Fruit fly (Drosophila melanogaster) whole organism, prepupa: ENCODE data around the gene CG42323.

Experiments used
- Blimp-1 ChIP-seq: fragments of 200-800 bp; sonication (Bioruptor generic); optimal IDR thresholded peaks from 3 replicates; lab custom pipeline; 2017; ENCODE audit warnings: missing biosample characterization, missing genetic modification characterization, mild to moderate bottlenecking, moderate library complexity, missing genetic modification reagents
- CG10631 ChIP-seq: fragments of 200-800 bp; sonication (Bioruptor generic); optimal IDR thresholded peaks from 2 replicates; lab custom pipeline; 2016; ENCODE audit warnings: missing biosample characterization, missing genetic modification characterization
- CG11762 ChIP-seq: fragments of 200-800 bp; sonication (Bioruptor generic); optimal IDR thresholded peaks from 3 replicates; lab custom pipeline; 2016; ENCODE audit warnings: missing biosample characterization, missing genetic modification characterization; ENCODE audit not compliant: insufficient read depth
- CG15336 ChIP-seq: fragments of 200-800 bp; sonication (Bioruptor generic); IDR thresholded peaks from 2 replicates; pipeline ENCODE4 v1.3.6; 2022; ENCODE audit warnings: missing biosample characterization, missing genetic modification characterization
- CG1621 ChIP-seq: fragments of 200-800 bp; sonication (Bioruptor generic); optimal IDR thresholded peaks from 3 replicates; lab custom pipeline; 2018; ENCODE audit warnings: missing biosample characterization, mild to moderate bottlenecking, missing genetic modification characterization
- CG3032 ChIP-seq: fragments of 200-800 bp; optimal IDR thresholded peaks from 2 replicates; lab custom pipeline; 2019; ENCODE audit warnings: missing biosample characterization, mild to moderate bottlenecking, missing genetic modification characterization, moderate library complexity
- CG31627 ChIP-seq: fragments of 200-800 bp; sonication (Bioruptor generic); optimal IDR thresholded peaks from 3 replicates; lab custom pipeline; 2016; ENCODE audit warnings: missing biosample characterization, missing genetic modification characterization
- CG34406 ChIP-seq: fragments of 200-800 bp; sonication (Bioruptor generic); optimal IDR thresholded peaks from 3 replicates; lab custom pipeline; 2016; ENCODE audit warnings: missing biosample characterization, missing genetic modification characterization
- CG3919 ChIP-seq: fragments of 200-800 bp; sonication (Bioruptor generic); optimal IDR thresholded peaks from 3 replicates; lab custom pipeline; 2016; ENCODE audit warnings: missing biosample characterization, missing genetic modification characterization
- CG4318 ChIP-seq: fragments of 200-800 bp; sonication (Bioruptor generic); optimal IDR thresholded peaks from 3 replicates; lab custom pipeline; 2017; ENCODE audit warnings: missing biosample characterization, mild to moderate bottlenecking, missing genetic modification characterization
- CG6163 ChIP-seq: fragments of 200-800 bp; sonication (Bioruptor generic); IDR thresholded peaks from 3 replicates; pipeline ENCODE4 v1.3.6; 2022; ENCODE audit warnings: missing biosample characterization, missing genetic modification characterization
- CG6276 ChIP-seq: fragments of 200-800 bp; sonication (Bioruptor generic); optimal IDR thresholded peaks from 2 replicates; lab custom pipeline; 2017; ENCODE audit warnings: missing biosample characterization, mild to moderate bottlenecking, missing genetic modification characterization
- CG6792 ChIP-seq: fragments of 200-800 bp; sonication (Bioruptor generic); optimal IDR thresholded peaks from 3 replicates; lab custom pipeline; 2016; ENCODE audit warnings: missing biosample characterization, missing genetic modification characterization
- CG7368 ChIP-seq: fragments of 200-800 bp; sonication (Bioruptor generic); optimal IDR thresholded peaks from 3 replicates; lab custom pipeline; 2016; ENCODE audit warnings: missing biosample characterization, missing genetic modification characterization
- CG8119 ChIP-seq: fragments of 200-800 bp; sonication (Bioruptor generic); IDR thresholded peaks from 3 replicates; pipeline ENCODE4 v1.3.6; 2022; ENCODE audit warnings: missing biosample characterization, missing genetic modification characterization
- CG8632 ChIP-seq: fragments of 200-800 bp; sonication (Bioruptor generic); optimal IDR thresholded peaks from 3 replicates; lab custom pipeline; 2016; ENCODE audit warnings: missing biosample characterization, missing genetic modification characterization
- CG9139 ChIP-seq: fragments of 200-800 bp; sonication (Bioruptor generic); optimal IDR thresholded peaks from 3 replicates; lab custom pipeline; 2017; ENCODE audit warnings: missing biosample characterization, mild to moderate bottlenecking, missing genetic modification characterization
- Eip75B ChIP-seq: fragments of 200-800 bp; sonication (Bioruptor generic); optimal IDR thresholded peaks from 3 replicates; lab custom pipeline; 2016; ENCODE audit warnings: missing biosample characterization, missing genetic modification characterization
- Eip78C ChIP-seq: fragments of 200-800 bp; sonication (Bioruptor generic); peaks from one replicate; lab custom pipeline; 2016; ENCODE audit warnings: missing biosample characterization, missing genetic modification characterization
- Eip93F ChIP-seq: fragments of 200-800 bp; sonication (Bioruptor generic); optimal IDR thresholded peaks from 2 replicates; lab custom pipeline; 2016; ENCODE audit warnings: missing biosample characterization, mild to moderate bottlenecking, missing genetic modification characterization
- Ets21C ChIP-seq: fragments of 200-800 bp; sonication (Bioruptor generic); optimal IDR thresholded peaks from 3 replicates; lab custom pipeline; 2016; ENCODE audit warnings: missing biosample characterization, missing genetic modification characterization
- Ets96B ChIP-seq: fragments of 200-800 bp; optimal IDR thresholded peaks from 2 replicates; lab custom pipeline; 2019; ENCODE audit warnings: missing biosample characterization, mild to moderate bottlenecking, missing genetic modification characterization, moderate library complexity
- Gug ChIP-seq: fragments of 200-800 bp; sonication (Bioruptor generic); IDR thresholded peaks from 2 replicates; pipeline ENCODE4 v1.3.6; 2022; ENCODE audit warnings: missing biosample characterization, missing genetic modification characterization
- Hr38 ChIP-seq: sonication (Bioruptor generic); optimal IDR thresholded peaks from 2 replicates; lab custom pipeline; 2016; ENCODE audit warnings: missing biosample characterization, missing genetic modification characterization
- Hr39 ChIP-seq: fragments of 200-800 bp; sonication (Bioruptor generic); optimal IDR thresholded peaks from 2 replicates; lab custom pipeline; 2016; ENCODE audit warnings: missing biosample characterization, missing genetic modification characterization
- Hr4 ChIP-seq: fragments of 200-800 bp; sonication (Bioruptor generic); optimal IDR thresholded peaks from 3 replicates; lab custom pipeline; 2016; ENCODE audit warnings: missing biosample characterization, missing genetic modification characterization
- Met ChIP-seq: fragments of 200-800 bp; sonication (Bioruptor generic); optimal IDR thresholded peaks from 3 replicates; lab custom pipeline; 2016; ENCODE audit warnings: missing biosample characterization, missing genetic modification characterization
- OdsH ChIP-seq: fragments of 200-800 bp; sonication (Bioruptor generic); optimal IDR thresholded peaks from 3 replicates; lab custom pipeline; 2016; ENCODE audit warnings: missing biosample characterization, missing genetic modification characterization
- Smox ChIP-seq: fragments of 200-800 bp; sonication (Bioruptor generic); optimal IDR thresholded peaks from 3 replicates; lab custom pipeline; 2016; ENCODE audit warnings: missing biosample characterization, missing genetic modification characterization
- Sox102F ChIP-seq: fragments of 200-800 bp; sonication (Bioruptor generic); optimal IDR thresholded peaks from 2 replicates; lab custom pipeline; 2016; ENCODE audit warnings: missing biosample characterization, mild to moderate bottlenecking, missing genetic modification characterization
- achi ChIP-seq: fragments of 200-800 bp; sonication (Bioruptor generic); optimal IDR thresholded peaks from 3 replicates; lab custom pipeline; 2016; ENCODE audit warnings: missing biosample characterization, missing genetic modification characterization
- acj6 ChIP-seq: fragments of 200-800 bp; sonication (Bioruptor generic); optimal IDR thresholded peaks from 3 replicates; lab custom pipeline; 2016; ENCODE audit warnings: missing biosample characterization, missing genetic modification characterization
- dac ChIP-seq: fragments of 200-800 bp; sonication (Bioruptor generic); optimal IDR thresholded peaks from 2 replicates; lab custom pipeline; 2017; ENCODE audit warnings: missing biosample characterization, mild to moderate bottlenecking, missing genetic modification characterization
- dsx ChIP-seq: fragments of 200-800 bp; optimal IDR thresholded peaks from 3 replicates; lab custom pipeline; 2019; ENCODE audit warnings: missing biosample characterization, mild to moderate bottlenecking, missing genetic modification characterization, moderate library complexity; ENCODE audit not compliant: poor library complexity, severe bottlenecking
- eg ChIP-seq: fragments of 200-800 bp; sonication (Bioruptor generic); IDR thresholded peaks from 3 replicates; pipeline ENCODE4 v1.3.6; 2022; ENCODE audit warnings: missing biosample characterization, missing genetic modification characterization
- fd59A ChIP-seq: fragments of 200-800 bp; sonication (Bioruptor generic); optimal IDR thresholded peaks from 2 replicates; lab custom pipeline; 2017; ENCODE audit warnings: missing biosample characterization, mild to moderate bottlenecking, missing genetic modification characterization, missing genetic modification reagents
- fkh ChIP-seq: fragments of 200-800 bp; sonication (Bioruptor generic); optimal IDR thresholded peaks from 3 replicates; lab custom pipeline; 2017; ENCODE audit warnings: missing biosample characterization, mild to moderate bottlenecking, missing genetic modification characterization, moderate library complexity
- lz ChIP-seq: fragments of 200-800 bp; sonication (Bioruptor generic); optimal IDR thresholded peaks from 3 replicates; lab custom pipeline; 2016; ENCODE audit warnings: missing biosample characterization, missing genetic modification characterization
- net ChIP-seq: fragments of 200-800 bp; sonication (Bioruptor generic); optimal IDR thresholded peaks from 3 replicates; lab custom pipeline; 2016; ENCODE audit warnings: missing biosample characterization, missing genetic modification characterization
- pdm3 ChIP-seq: fragments of 200-800 bp; sonication (Bioruptor generic); optimal IDR thresholded peaks from 3 replicates; lab custom pipeline; 2016; ENCODE audit warnings: missing biosample characterization, missing genetic modification characterization
- salr ChIP-seq, 2 experiments: fragments of 200-800 bp; sonication (Bioruptor generic); optimal IDR thresholded peaks; 3 replicates each; lab custom pipeline; 2016 to 2018; ENCODE audit warnings: missing biosample characterization in 2 of 2, missing genetic modification characterization in 2 of 2, mild to moderate bottlenecking in 1 of 2
- spab ChIP-seq: fragments of 200-800 bp; sonication (Bioruptor generic); optimal IDR thresholded peaks from 2 replicates; lab custom pipeline; 2017; ENCODE audit warnings: missing biosample characterization, mild to moderate bottlenecking, missing genetic modification characterization, missing genetic modification reagents
- ss ChIP-seq, 2 experiments: fragments of 200-800 bp; sonication (Bioruptor generic); optimal IDR thresholded peaks; 2 replicates in 1 of 2; 3 replicates in 1 of 2; lab custom pipeline; 2017 to 2018; ENCODE audit warnings: mild to moderate bottlenecking in 2 of 2, missing biosample characterization in 2 of 2, missing genetic modification characterization in 2 of 2, moderate library complexity in 1 of 2
- svp ChIP-seq: fragments of 200-800 bp; sonication (Bioruptor generic); peaks from one replicate; lab custom pipeline; 2016; ENCODE audit warnings: missing biosample characterization, missing genetic modification characterization
- topi ChIP-seq: fragments of 200-800 bp; sonication (Bioruptor generic); optimal IDR thresholded peaks from 3 replicates; lab custom pipeline; 2016; ENCODE audit warnings: missing biosample characterization, missing genetic modification characterization
- vri ChIP-seq: fragments of 200-800 bp; sonication (Bioruptor generic); optimal IDR thresholded peaks from 3 replicates; lab custom pipeline; 2016; ENCODE audit warnings: missing biosample characterization, mild to moderate bottlenecking, missing genetic modification characterization

CG42323 gene

dm6 chrX:18404632-18405238 is 17.5 kb upstream of the CG42323 start (continued):
- TF ChIP-seq dsx (GFP tag; lab: Kevin White, UChicago) (peak; percentile 82), Ets21C (GFP tag; lab: Kevin White, UChicago) (no peak), Hr4 (GFP tag; lab: Kevin White, UChicago) (peak; percentile 66), OdsH (GFP tag; lab: Kevin White, UChicago) (peak; percentile 2), dac (GFP tag; lab: Kevin White, UChicago) (peak; percentile 4), CG8632 (GFP tag; lab: Kevin White, UChicago) (no peak), ss (GFP tag; optimal IDR thresholded peaks at IDR 0.05; lab: Kevin White, UChicago) (peak in 1 of 2 experiments; percentile 23), CG4318 (peak; percentile 60), Eip78C (peak; percentile 84), CG8119 (GFP tag; lab: Robert Waterston, UW) (peak; percentile 14; the same call in 1 of the 3 replicates), vri (GFP tag; lab: Kevin White, UChicago) (peak; percentile 88), Eip75B (peak; percentile 12), CG6276 (GFP tag; lab: Kevin White, UChicago) (peak; percentile 36)

- TF ChIP-seq CG3919 (GFP tag; lab: Kevin White, UChicago) (peak; percentile 19), CG7368 (GFP tag; lab: Kevin White, UChicago) (no peak), Smox (GFP tag; lab: Kevin White, UChicago) (no peak), acj6 (peak; percentile 29), Met (GFP tag; lab: Kevin White, UChicago) (peak; percentile 16), CG15336 (GFP tag; lab: Robert Waterston, UW) (peak; percentile 80), ss (GFP tag; optimal IDR thresholded peaks at IDR 0.05; lab: Kevin White, UChicago) (no peak), fkh (GFP tag; lab: Kevin White, UChicago) (no peak), CG10631 (GFP tag; lab: Kevin White, UChicago) (peak; percentile 31), eg (GFP tag; lab: Robert Waterston, UW) (peak; percentile 66), CG31627 (GFP tag; lab: Kevin White, UChicago) (no peak), Gug (GFP tag; lab: Robert Waterston, UW) (peak; percentile 9; the same call in 1 of the 2 replicates), fd59A (GFP tag; lab: Kevin White, UChicago) (peak; percentile 15), Hr38 (no peak), CG3032 (tag; lab: Kevin White, UChicago) (peak; percentile 22), CG9139 (GFP tag; lab: Kevin White, UChicago) (no peak), Hr4 (GFP tag; lab: Kevin White, UChicago) (peak; percentile 78), OdsH (GFP tag; lab: Kevin White, UChicago) (peak; percentile 48), CG8119 (GFP tag; lab: Robert Waterston, UW) (peak; percentile 72), CG4318 (peak; percentile 78), CG1621 (tag; lab: Kevin White, UChicago) (no peak), dsx (GFP tag; lab: Kevin White, UChicago) (no peak), salr (GFP tag; optimal IDR thresholded peaks at IDR 0.05; lab: Kevin White, UChicago) (peak in 1 of 2 experiments; percentile 66), Eip93F (GFP tag; lab: Kevin White, UChicago) (no peak), pdm3 (GFP tag; lab: Kevin White, UChicago) (peak; percentile 59), Sox102F (GFP tag; lab: Kevin White, UChicago) (peak; percentile 6), lz (GFP tag; lab: Kevin White, UChicago) (no peak), topi (GFP tag; lab: Kevin White, UChicago) (peak; percentile 2), Eip75B (peak; percentile 1), dac (GFP tag; lab: Kevin White, UChicago) (peak; percentile 55), Blimp-1 (GFP tag; lab: Kevin White, UChicago) (no peak), svp (GFP tag; lab: Kevin White, UChicago) (peak; percentile 41), Eip78C (peak; percentile 79), Ets96B (peak; percentile 33), CG6163 (GFP tag; lab: Robert Waterston, UW) (peak; percentile 55; the same call in 1 of the 3 replicates), achi (GFP tag; lab: Kevin White, UChicago) (peak; percentile 26), CG6276 (GFP tag; lab: Kevin White, UChicago) (peak; percentile 72), spab (peak; percentile 5), Hr39 (GFP tag; lab: Kevin White, UChicago) (peak; percentile 3), CG11762 (GFP tag; lab: Kevin White, UChicago) (peak; percentile 25), Ets21C (GFP tag; lab: Kevin White, UChicago) (no peak), CG34406 (GFP tag; lab: Kevin White, UChicago) (no peak), CG8632 (GFP tag; lab: Kevin White, UChicago) (peak; percentile 11), CG6792 (GFP tag; lab: Kevin White, UChicago) (no peak), net (GFP tag; lab: Kevin White, UChicago) (peak; percentile 45)
These were observed 16.6 kb upstream of the CG42323 start for dm6 chrX:18405567-18406059.
